Fruit fly (Drosophila melanogaster) S2 (cell line): ENCODE results near the gene CG44774.

Experiments
- CG8478 ChIP-seq: fragments of >200 bp; optimal IDR thresholded peaks from 2 replicates; lab custom pipeline; 2018
- CTCF ChIP-seq, 2 experiments: fragments of >200 bp; optimal IDR thresholded peaks; 2 replicates each; lab custom pipeline; 2018

dm6 chrX:4911060-4911459 lies 26.8 kb downstream of the CG44774 start:
- TF ChIP-seq CG8478 (lab: Kevin White, UChicago) (no peak), CTCF (optimal IDR thresholded peaks at IDR 0.05; lab: Kevin White, UChicago) (no peak)
